Fruit fly (Drosophila melanogaster) whole organism, embryonic: ENCODE results near the gene zetaCOP.

Experiments
- BtbVII ChIP-seq: fragments of 200-800 bp; sonication (Bioruptor generic); optimal IDR thresholded peaks from 3 replicates; lab custom pipeline; 2017; ENCODE audit warnings: missing biosample characterization, mild to moderate bottlenecking, missing genetic modification characterization
- Bteb2 ChIP-seq: fragments of 200-800 bp; sonication (Bioruptor generic); optimal IDR thresholded peaks from 2 replicates; lab custom pipeline; 2016; ENCODE audit warnings: missing biosample characterization, missing genetic modification characterization
- CG10431 ChIP-seq: fragments of 200-800 bp; sonication (Bioruptor generic); optimal IDR thresholded peaks from 3 replicates; lab custom pipeline; 2018; ENCODE audit warnings: missing biosample characterization, mild to moderate bottlenecking, missing genetic modification characterization
- CG12071 ChIP-seq: fragments of 200-800 bp; sonication (Bioruptor generic); optimal IDR thresholded peaks from 3 replicates; lab custom pipeline; 2018; ENCODE audit warnings: missing biosample characterization, mild to moderate bottlenecking, missing genetic modification characterization
- CG12155 ChIP-seq: fragments of 200-800 bp; sonication (Bioruptor generic); optimal IDR thresholded peaks from 3 replicates; lab custom pipeline; 2016; ENCODE audit warnings: missing biosample characterization, missing genetic modification characterization
- CG12659 ChIP-seq: fragments of 200-800 bp; sonication (Bioruptor generic); optimal IDR thresholded peaks from 3 replicates; lab custom pipeline; 2017; ENCODE audit warnings: mild to moderate bottlenecking, missing biosample characterization, missing genetic modification reagents, missing genetic modification characterization
- CG17912 ChIP-seq: fragments of 200-800 bp; sonication (Bioruptor generic); optimal IDR thresholded peaks from 2 replicates; lab custom pipeline; 2018; ENCODE audit warnings: missing biosample characterization, mild to moderate bottlenecking, missing genetic modification characterization
- CG18011 ChIP-seq: fragments of 200-800 bp; sonication (Bioruptor generic); optimal IDR thresholded peaks from 2 replicates; lab custom pipeline; 2017; ENCODE audit warnings: missing biosample characterization, missing genetic modification characterization, mild to moderate bottlenecking, moderate library complexity, missing genotype
- CG18599 ChIP-seq: fragments of 200-800 bp; sonication (Bioruptor generic); optimal IDR thresholded peaks from 3 replicates; lab custom pipeline; 2017; ENCODE audit warnings: missing biosample characterization, missing genetic modification characterization, mild to moderate bottlenecking, moderate library complexity, missing genetic modification reagents
- CG2116 ChIP-seq: fragments of 200-800 bp; sonication (Bioruptor generic); optimal IDR thresholded peaks from 3 replicates; lab custom pipeline; 2018; ENCODE audit warnings: missing biosample characterization, mild to moderate bottlenecking, missing genetic modification characterization
- CG2889 ChIP-seq: fragments of 200-800 bp; sonication (Bioruptor generic); IDR thresholded peaks from 3 replicates; pipeline ENCODE4 v1.3.6; 2022; ENCODE audit warnings: missing biosample characterization, missing genetic modification characterization
- CG3726 ChIP-seq: fragments of 200-800 bp; sonication (Bioruptor generic); IDR thresholded peaks from 3 replicates; pipeline ENCODE4, ENCODE4 v1.3.6; 2022; ENCODE audit warnings: missing biosample characterization, missing genetic modification characterization
- CG4854 ChIP-seq: fragments of 200-800 bp; sonication (Bioruptor generic); optimal IDR thresholded peaks from 2 replicates; lab custom pipeline; 2016; ENCODE audit warnings: missing biosample characterization, missing genetic modification characterization, inconsistent platforms
- CG5180 ChIP-seq: fragments of 200-800 bp; sonication (Bioruptor generic); optimal IDR thresholded peaks from 3 replicates; lab custom pipeline; 2017; ENCODE audit warnings: missing biosample characterization, missing genetic modification characterization, mild to moderate bottlenecking, moderate library complexity, missing genetic modification reagents
- CG5245 ChIP-seq: fragments of 200-800 bp; sonication (Bioruptor generic); optimal IDR thresholded peaks from 3 replicates; lab custom pipeline; 2016; ENCODE audit warnings: missing biosample characterization, missing genetic modification characterization
- CG7271 ChIP-seq: fragments of 200-800 bp; sonication (Bioruptor generic); optimal IDR thresholded peaks from 2 replicates; lab custom pipeline; 2018; ENCODE audit warnings: missing biosample characterization, mild to moderate bottlenecking, missing genetic modification characterization, moderate library complexity
- CG8944 ChIP-seq: fragments of 200-800 bp; sonication (Bioruptor generic); optimal IDR thresholded peaks from 3 replicates; lab custom pipeline; 2016; ENCODE audit warnings: missing biosample characterization, missing genetic modification characterization
- CkIIα-i1 ChIP-seq: fragments of 200-800 bp; sonication (Bioruptor generic); IDR thresholded peaks from 2 replicates; pipeline ENCODE4 v1.3.6; 2022; ENCODE audit warnings: missing biosample characterization, missing genetic modification characterization
- Doc3 ChIP-seq: fragments of 200-800 bp; sonication (Bioruptor generic); IDR thresholded peaks from 3 replicates; pipeline ENCODE4 v1.3.6; 2022; ENCODE audit warnings: missing biosample characterization, missing genetic modification characterization; ENCODE audit not compliant: partially characterized antibody
- Dp ChIP-seq: fragments of 200-800 bp; sonication (Bioruptor generic); optimal IDR thresholded peaks from 2 replicates; lab custom pipeline; 2018; ENCODE audit warnings: missing biosample characterization, mild to moderate bottlenecking, missing genetic modification characterization, moderate library complexity
- Ets97D ChIP-seq: fragments of 200-800 bp; sonication (Bioruptor generic); optimal IDR thresholded peaks from 3 replicates; lab custom pipeline; 2016; ENCODE audit warnings: missing biosample characterization, missing genetic modification characterization
- HHEX ChIP-seq: fragments of 200-800 bp; sonication (Bioruptor generic); optimal IDR thresholded peaks from 3 replicates; lab custom pipeline; 2017; ENCODE audit warnings: missing biosample characterization, mild to moderate bottlenecking, missing genetic modification characterization, missing genetic modification reagents
- Lim3 ChIP-seq: fragments of 200-800 bp; sonication (Bioruptor generic); IDR thresholded peaks from 2 replicates; pipeline ENCODE4 v1.3.6; 2022; ENCODE audit warnings: missing biosample characterization, missing genetic modification characterization
- MTF-1 ChIP-seq: fragments of 200-800 bp; sonication (Bioruptor generic); optimal IDR thresholded peaks from 2 replicates; lab custom pipeline; 2018; ENCODE audit warnings: missing biosample characterization, mild to moderate bottlenecking, missing genetic modification characterization, borderline replicate concordance
- Oli ChIP-seq: fragments of 200-800 bp; sonication (Bioruptor generic); optimal IDR thresholded peaks from 2 replicates; lab custom pipeline; 2018; ENCODE audit warnings: missing biosample characterization, mild to moderate bottlenecking, missing genetic modification characterization, moderate library complexity
- amos ChIP-seq: fragments of 200-800 bp; sonication (Bioruptor generic); IDR thresholded peaks from 2 replicates; pipeline ENCODE4 v1.3.6; 2022; ENCODE audit warnings: missing biosample characterization, missing genetic modification characterization; ENCODE audit not compliant: partially characterized antibody
- ato ChIP-seq: fragments of 200-800 bp; sonication (Bioruptor generic); IDR thresholded peaks from 2 replicates; pipeline ENCODE4 v1.3.6; 2022; ENCODE audit warnings: missing biosample characterization, missing genetic modification characterization; ENCODE audit not compliant: partially characterized antibody
- corto ChIP-seq: fragments of 200-800 bp; sonication (Bioruptor generic); optimal IDR thresholded peaks from 2 replicates; lab custom pipeline; 2016; ENCODE audit warnings: missing biosample characterization, mild to moderate bottlenecking, missing genetic modification characterization, moderate library complexity
- dmrt99B ChIP-seq: fragments of 200-800 bp; sonication (Bioruptor generic); optimal IDR thresholded peaks from 2 replicates; lab custom pipeline; 2018; ENCODE audit warnings: missing biosample characterization, mild to moderate bottlenecking, missing genetic modification characterization, moderate library complexity
- fd3F ChIP-seq: fragments of 200-800 bp; sonication (Bioruptor generic); optimal IDR thresholded peaks from 2 replicates; lab custom pipeline; 2018; ENCODE audit warnings: missing biosample characterization, mild to moderate bottlenecking, missing genetic modification characterization, moderate library complexity
- fd64A ChIP-seq: fragments of 200-800 bp; sonication (Bioruptor generic); optimal IDR thresholded peaks from 3 replicates; lab custom pipeline; 2018; ENCODE audit warnings: missing biosample characterization, mild to moderate bottlenecking, missing genetic modification characterization
- gce ChIP-seq: fragments of 200-800 bp; sonication (Bioruptor generic); IDR thresholded peaks from 3 replicates; pipeline ENCODE4 v1.3.6; 2022; ENCODE audit warnings: missing biosample characterization, missing genetic modification characterization
- gsb-n ChIP-seq: fragments of 200-800 bp; sonication (Bioruptor generic); optimal IDR thresholded peaks from 3 replicates; lab custom pipeline; 2018; ENCODE audit warnings: missing biosample characterization, mild to moderate bottlenecking, missing genetic modification characterization
- hth ChIP-seq: fragments of >200 bp; optimal IDR thresholded peaks from 2 replicates; lab custom pipeline; 2017; ENCODE audit warnings: inconsistent platforms
- inv ChIP-seq: fragments of 200-800 bp; sonication (Bioruptor generic); IDR thresholded peaks from 2 replicates; pipeline ENCODE4 v1.3.6; 2022; ENCODE audit warnings: missing biosample characterization, missing genetic modification characterization; ENCODE audit not compliant: partially characterized antibody
- nau ChIP-seq: fragments of 200-800 bp; sonication (Bioruptor generic); optimal IDR thresholded peaks from 3 replicates; lab custom pipeline; 2017; ENCODE audit warnings: missing biosample characterization, mild to moderate bottlenecking, missing genetic modification characterization, missing genetic modification reagents
- nerfin-2 ChIP-seq: fragments of 200-800 bp; sonication (Bioruptor generic); IDR thresholded peaks from 2 replicates; pipeline ENCODE4 v1.3.6; 2022; ENCODE audit warnings: missing biosample characterization, missing genetic modification characterization; ENCODE audit not compliant: partially characterized antibody
- peb ChIP-seq: fragments of 200-800 bp; sonication (Bioruptor generic); IDR thresholded peaks from 2 replicates; pipeline ENCODE4 v1.3.6; 2022; ENCODE audit warnings: missing biosample characterization, missing genetic modification characterization
- pum ChIP-seq: fragments of 200-800 bp; sonication (Bioruptor generic); optimal IDR thresholded peaks from 2 replicates; lab custom pipeline; 2016; ENCODE audit warnings: missing biosample characterization, missing genetic modification characterization
- pzg ChIP-seq: fragments of 200-800 bp; sonication (Bioruptor generic); optimal IDR thresholded peaks from 3 replicates; lab custom pipeline; 2018; ENCODE audit warnings: missing biosample characterization, mild to moderate bottlenecking, missing genetic modification characterization, moderate library complexity
- rib ChIP-seq: fragments of 200-800 bp; sonication (Bioruptor generic); IDR thresholded peaks from 2 replicates; pipeline ENCODE4 v1.3.6; 2022; ENCODE audit warnings: missing biosample characterization, missing genetic modification characterization
- ro ChIP-seq: fragments of 200-800 bp; sonication (Bioruptor generic); IDR thresholded peaks from 2 replicates; pipeline ENCODE4 v1.3.6; 2022; ENCODE audit warnings: missing biosample characterization, missing genetic modification characterization
- row ChIP-seq: fragments of 200-800 bp; sonication (Bioruptor generic); IDR thresholded peaks from 3 replicates; pipeline ENCODE4 v1.3.6; 2022; ENCODE audit warnings: missing biosample characterization, missing genetic modification characterization
- scrt ChIP-seq: fragments of 200-800 bp; sonication (Bioruptor generic); optimal IDR thresholded peaks from 2 replicates; lab custom pipeline; 2018; ENCODE audit warnings: missing biosample characterization, mild to moderate bottlenecking, missing genetic modification characterization, moderate library complexity
- sens-2 ChIP-seq: fragments of 200-800 bp; sonication (Bioruptor generic); IDR thresholded peaks from 2 replicates; pipeline ENCODE4 v1.3.6; 2022; ENCODE audit warnings: missing biosample characterization, missing genetic modification characterization
- ssp ChIP-seq: fragments of 200-800 bp; sonication (Bioruptor generic); IDR thresholded peaks from 2 replicates; pipeline ENCODE4 v1.3.6; 2022; ENCODE audit warnings: missing biosample characterization, missing genetic modification characterization

The zetaCOP gene

dm6 chr3L:16661167-16662109, 11.9 kb downstream of the zetaCOP start, which contains the start of gene Baldspot (continued):
- peak; percentile 91 for TF ChIP-seq CG18599 (GFP tag; lab: Kevin White, UChicago)
- peak; percentile 83 for TF ChIP-seq CG12071 (GFP tag; lab: Kevin White, UChicago)
- TF ChIP-seq ro (GFP tag; lab: Robert Waterston, UW): no peak
- 0 out of 2 replicates have a peak, but pooled peaks have one; percentile 15 for TF ChIP-seq inv (GFP tag; lab: Robert Waterston, UW)
- TF ChIP-seq pum (GFP tag; lab: Kevin White, UChicago): peak; percentile 86
- TF ChIP-seq sens-2 (GFP tag; lab: Robert Waterston, UW): no peak
- peak; percentile 69 for TF ChIP-seq MTF-1 (GFP tag; lab: Kevin White, UChicago)
- TF ChIP-seq Dp (GFP tag; lab: Kevin White, UChicago): peak; percentile 56
- peak; percentile 65 for TF ChIP-seq nau
- TF ChIP-seq HHEX: peak; percentile 92
- no peak for TF ChIP-seq CG10431 (GFP tag; lab: Kevin White, UChicago)
- TF ChIP-seq ssp (GFP tag; lab: Robert Waterston, UW): 0 out of 2 replicates have a peak, but pooled peaks have one; percentile 24
- TF ChIP-seq CG7271 (tag; lab: Kevin White, UChicago): peak; percentile 68
- TF ChIP-seq CG18011 (GFP tag; lab: Kevin White, UChicago): peak; percentile 10
- peak; percentile 71 for TF ChIP-seq gsb-n (tag; lab: Kevin White, UChicago)
- no peak; the same call in 1 of the 2 replicates for TF ChIP-seq ato
- no peak for TF ChIP-seq corto
- no peak for TF ChIP-seq fd3F (GFP tag; lab: Kevin White, UChicago)
- TF ChIP-seq Doc3 (GFP tag; lab: Robert Waterston, UW): peak; percentile 49; the same call in 1 of the 3 replicates
- peak; percentile 23 for TF ChIP-seq Bteb2 (GFP tag; lab: Kevin White, UChicago)
- TF ChIP-seq rib (GFP tag; lab: Robert Waterston, UW): 0 out of 2 replicates have a peak, but pooled peaks have one; percentile 16
- TF ChIP-seq CG4854 (GFP tag; lab: Kevin White, UChicago): peak; percentile 64
- TF ChIP-seq CkIIα-i1 (GFP tag; lab: Robert Waterston, UW): no peak
- peak; percentile 50 for TF ChIP-seq CG2116 (GFP tag; lab: Kevin White, UChicago)
- TF ChIP-seq CG17912: no peak
- TF ChIP-seq CG8944 (GFP tag; lab: Kevin White, UChicago): peak; percentile 2
- peak; percentile 79 for TF ChIP-seq scrt (GFP tag; lab: Kevin White, UChicago)
- TF ChIP-seq Lim3 (GFP tag; lab: Robert Waterston, UW): no peak
- TF ChIP-seq CG2889 (GFP tag; lab: Robert Waterston, UW): no peak
- peak; percentile 88 for TF ChIP-seq row (GFP tag; lab: Robert Waterston, UW)
- peak; percentile 66 for TF ChIP-seq CG5245 (GFP tag; lab: Kevin White, UChicago)
- TF ChIP-seq BtbVII (GFP tag; lab: Kevin White, UChicago): peak; percentile 89
- peak; percentile 87 for TF ChIP-seq CG12659 (GFP tag; lab: Kevin White, UChicago)
- no peak for TF ChIP-seq hth (lab: Kevin White, UChicago)
- TF ChIP-seq nerfin-2 (GFP tag; lab: Robert Waterston, UW): 0 out of 2 replicates have a peak, but pooled peaks have one; percentile 35
- no peak for TF ChIP-seq CG3726
- peak; percentile 94 for TF ChIP-seq CG12155 (GFP tag; lab: Kevin White, UChicago)
- peak; percentile 25; the same call in 1 of the 3 replicates for TF ChIP-seq gce (GFP tag; lab: Robert Waterston, UW)
- TF ChIP-seq fd64A (GFP tag; lab: Kevin White, UChicago): peak; percentile 65
- TF ChIP-seq pzg: peak; percentile 95
- TF ChIP-seq Ets97D (GFP tag; lab: Kevin White, UChicago): peak; percentile 79
- TF ChIP-seq dmrt99B: peak; percentile 89
- peak; percentile 26 for TF ChIP-seq Oli (tag; lab: Kevin White, UChicago)
- TF ChIP-seq CG5180 (GFP tag; lab: Kevin White, UChicago): peak; percentile 71
- TF ChIP-seq peb (GFP tag; lab: Robert Waterston, UW): 0 out of 2 replicates have a peak, but pooled peaks have one; percentile 6
- peak; percentile 72; the same call in 1 of the 2 replicates for TF ChIP-seq amos (GFP tag; lab: Robert Waterston, UW)
